Worm (Caenorhabditis elegans) whole organism, early embryonic: ENCODE data around the gene clec-2.

Experiments
- B0310.2 ChIP-seq: sonication (generic microtip); optimal IDR thresholded peaks from 2 replicates; lab custom pipeline; 2016; ENCODE audit warnings: mild to moderate bottlenecking, missing genetic modification characterization, missing compliant biosample characterization
- aly-1 ChIP-seq: sonication (generic microtip); optimal IDR thresholded peaks from 2 replicates; lab custom pipeline; 2016; ENCODE audit warnings: missing genetic modification characterization, missing compliant biosample characterization
- ama-1 ChIP-seq: fragments of 150-350 bp; optimal IDR thresholded peaks from 2 replicates; lab custom pipeline; 2014
- ceh-13 ChIP-seq: fragments of 200-800 bp; sonication (Bioruptor generic); optimal IDR thresholded peaks from 2 replicates; lab custom pipeline; 2018; ENCODE audit warnings: mild to moderate bottlenecking, missing genetic modification characterization, missing compliant biosample characterization
- ets-7 ChIP-seq: sonication (generic microtip); optimal IDR thresholded peaks from 2 replicates; lab custom pipeline; 2016; ENCODE audit warnings: missing genotype, missing genetic modification characterization, missing compliant biosample characterization
- flt-1 ChIP-seq: fragments of 200-800 bp; sonication (Bioruptor generic); IDR thresholded peaks from 2 replicates; pipeline ENCODE4 v1.3.6; 2022; ENCODE audit warnings: missing genetic modification characterization, missing compliant biosample characterization
- hnd-1 ChIP-seq: sonication (generic microtip); optimal IDR thresholded peaks from 2 replicates; lab custom pipeline; 2016; ENCODE audit warnings: missing genetic modification characterization, missing compliant biosample characterization
- sea-1 ChIP-seq: fragments of 200-800 bp; sonication (Bioruptor generic); conservative IDR thresholded peaks from 2 replicates; pipeline ENCODE4 v1.3.6; 2022; ENCODE audit warnings: missing genetic modification characterization, missing compliant biosample characterization
- tbx-11 ChIP-seq: fragments of 200-800 bp; sonication (Bioruptor generic); IDR thresholded peaks from 2 replicates; pipeline ENCODE4 v1.3.6; 2022; ENCODE audit warnings: missing genetic modification characterization, missing compliant biosample characterization

DNA sequence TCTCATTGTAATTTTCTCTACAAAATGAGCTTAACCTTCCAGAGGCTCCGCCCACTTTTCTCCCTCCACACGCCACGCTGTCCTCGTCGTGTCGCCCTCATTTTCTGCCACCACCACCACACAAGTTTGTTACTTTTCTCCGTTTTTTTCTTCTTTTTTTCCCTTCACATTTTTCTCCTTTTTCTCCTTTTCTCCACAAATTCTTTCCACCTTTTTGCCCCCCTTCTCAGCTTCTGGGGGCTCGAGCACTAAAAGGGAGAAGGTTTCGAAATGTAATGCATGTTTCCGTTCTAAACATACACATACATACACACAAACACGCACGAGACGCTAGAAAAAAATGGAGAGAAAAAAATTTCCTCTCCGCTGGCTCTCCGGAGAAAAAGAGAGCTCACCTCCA is 46.6 kb downstream of the clec-2 start, which contains the start of gene nhr-88:
- TF ChIP-seq ama-1 (lab: Kevin White, UChicago) (no peak), flt-1 (GFP tag; lab: Robert Waterston, UW) (no peak), ceh-13 (GFP tag; lab: Kevin White, UChicago) (no peak), aly-1 (tag; lab: Kevin White, UChicago) (no peak), tbx-11 (GFP tag; lab: Robert Waterston, UW) (no peak), B0310.2 (no peak), hnd-1 (tag; lab: Kevin White, UChicago) (no peak), ets-7 (tag; lab: Kevin White, UChicago) (no peak), sea-1 (GFP tag; lab: Robert Waterston, UW) (no peak)
